Fruit fly (Drosophila melanogaster) whole organism, embryonic: ENCODE measurements around the gene scpr-C.
A peak's percentile ranks its signal among the peaks of the same experiment; 100 is the strongest.

Experiments used
- BtbVII ChIP-seq: fragments of 200-800 bp; sonication (Bioruptor generic); optimal IDR thresholded peaks from 3 replicates; lab custom pipeline; 2017; ENCODE audit warnings: missing biosample characterization, mild to moderate bottlenecking, missing genetic modification characterization
- CG10431 ChIP-seq: fragments of 200-800 bp; sonication (Bioruptor generic); optimal IDR thresholded peaks from 3 replicates; lab custom pipeline; 2018; ENCODE audit warnings: missing biosample characterization, mild to moderate bottlenecking, missing genetic modification characterization
- CG10462 ChIP-seq: fragments of 200-800 bp; sonication (Bioruptor generic); optimal IDR thresholded peaks from 2 replicates; lab custom pipeline; 2016; ENCODE audit warnings: missing biosample characterization, missing genetic modification characterization
- CG11093 ChIP-seq: fragments of 200-800 bp; sonication (Bioruptor generic); IDR thresholded peaks from 3 replicates; pipeline ENCODE4 v1.3.6; 2022; ENCODE audit warnings: missing biosample characterization, missing genetic modification characterization
- CG11247 ChIP-seq: fragments of 200-800 bp; sonication (Bioruptor generic); IDR thresholded peaks from 2 replicates; pipeline ENCODE4 v1.3.6; 2022; ENCODE audit warnings: missing biosample characterization, missing genetic modification characterization
- CG11456 ChIP-seq: fragments of 200-800 bp; sonication (Bioruptor generic); IDR thresholded peaks from 3 replicates; pipeline ENCODE4 v1.3.6; 2022; ENCODE audit warnings: missing biosample characterization, missing genetic modification characterization
- CG12104 ChIP-seq: fragments of 200-800 bp; sonication (Bioruptor generic); optimal IDR thresholded peaks from 3 replicates; lab custom pipeline; 2016; ENCODE audit warnings: missing biosample characterization, missing genetic modification characterization
- CG13296 ChIP-seq: fragments of 200-800 bp; sonication (Bioruptor generic); optimal IDR thresholded peaks from 3 replicates; lab custom pipeline; 2018; ENCODE audit warnings: missing biosample characterization, mild to moderate bottlenecking, missing genetic modification characterization
- CG14860 ChIP-seq: fragments of 200-800 bp; sonication (Bioruptor generic); IDR thresholded peaks from 3 replicates; pipeline ENCODE4 v1.3.6; 2022; ENCODE audit warnings: missing biosample characterization, missing genetic modification characterization; ENCODE audit not compliant: partially characterized antibody
- CG2129 ChIP-seq: fragments of 200-800 bp; sonication (Bioruptor generic); IDR thresholded peaks from 2 replicates; pipeline ENCODE4 v1.3.6; 2022; ENCODE audit warnings: missing biosample characterization, missing genetic modification characterization; ENCODE audit not compliant: partially characterized antibody
- CG30431 ChIP-seq: fragments of 200-800 bp; sonication (Bioruptor generic); optimal IDR thresholded peaks from 2 replicates; lab custom pipeline; 2017; ENCODE audit warnings: missing biosample characterization, missing genetic modification characterization
- CG32767 ChIP-seq: fragments of 200-800 bp; sonication (Bioruptor generic); IDR thresholded peaks from 2 replicates; pipeline ENCODE4 v1.3.6; 2022; ENCODE audit warnings: missing biosample characterization, missing genetic modification characterization
- CG33557 ChIP-seq: fragments of 200-800 bp; sonication (Bioruptor generic); optimal IDR thresholded peaks from 2 replicates; lab custom pipeline; 2019; ENCODE audit warnings: missing biosample characterization, mild to moderate bottlenecking, missing genetic modification characterization, moderate library complexity
- CG3726 ChIP-seq: fragments of 200-800 bp; sonication (Bioruptor generic); IDR thresholded peaks from 3 replicates; pipeline ENCODE4, ENCODE4 v1.3.6; 2022; ENCODE audit warnings: missing biosample characterization, missing genetic modification characterization
- CG3995 ChIP-seq: fragments of 200-800 bp; sonication (Bioruptor generic); optimal IDR thresholded peaks from 3 replicates; lab custom pipeline; 2016; ENCODE audit warnings: missing biosample characterization, missing genetic modification characterization
- CG4360 ChIP-seq: fragments of 200-800 bp; sonication (Bioruptor generic); IDR thresholded peaks from 2 replicates; pipeline ENCODE4 v1.3.6; 2022; ENCODE audit warnings: missing biosample characterization, missing genetic modification characterization
- CG5180 ChIP-seq: fragments of 200-800 bp; sonication (Bioruptor generic); optimal IDR thresholded peaks from 3 replicates; lab custom pipeline; 2017; ENCODE audit warnings: missing biosample characterization, missing genetic modification characterization, mild to moderate bottlenecking, moderate library complexity, missing genetic modification reagents
- CG6254 ChIP-seq: fragments of 200-800 bp; sonication (Bioruptor generic); optimal IDR thresholded peaks from 3 replicates; lab custom pipeline; 2017; ENCODE audit warnings: mild to moderate bottlenecking, missing biosample characterization, missing genetic modification reagents, missing genetic modification characterization
- CG6813 ChIP-seq: fragments of 200-800 bp; sonication (Bioruptor generic); optimal IDR thresholded peaks from 2 replicates; lab custom pipeline; 2017; ENCODE audit warnings: missing biosample characterization, missing genetic modification characterization, mild to moderate bottlenecking, moderate library complexity, missing genetic modification reagents
- CG7987 ChIP-seq: fragments of 200-800 bp; sonication (Bioruptor generic); optimal IDR thresholded peaks from 2 replicates; lab custom pipeline; 2018; ENCODE audit warnings: missing biosample characterization, mild to moderate bottlenecking, missing genetic modification characterization, moderate library complexity
- Camta ChIP-seq: fragments of 200-800 bp; sonication (Bioruptor generic); optimal IDR thresholded peaks from 2 replicates; lab custom pipeline; 2016; ENCODE audit warnings: missing biosample characterization, missing genetic modification characterization
- Doc2 ChIP-seq: fragments of 200-800 bp; sonication (Bioruptor generic); IDR thresholded peaks from 2 replicates; pipeline ENCODE4 v1.3.6; 2022; ENCODE audit warnings: missing biosample characterization, missing genetic modification characterization
- Doc3 ChIP-seq: fragments of 200-800 bp; sonication (Bioruptor generic); IDR thresholded peaks from 3 replicates; pipeline ENCODE4 v1.3.6; 2022; ENCODE audit warnings: missing biosample characterization, missing genetic modification characterization; ENCODE audit not compliant: partially characterized antibody
- Fer1 ChIP-seq: fragments of 200-800 bp; sonication (Bioruptor generic); optimal IDR thresholded peaks from 2 replicates; lab custom pipeline; 2017; ENCODE audit warnings: missing biosample characterization, mild to moderate bottlenecking, missing genetic modification characterization
- GATAe ChIP-seq: fragments of 200-800 bp; sonication (Bioruptor generic); conservative IDR thresholded peaks from 2 replicates; pipeline ENCODE4 v1.3.6; 2022; ENCODE audit warnings: missing biosample characterization, missing genetic modification characterization
- H2.0 ChIP-seq: fragments of 200-800 bp; sonication (Bioruptor generic); IDR thresholded peaks from 2 replicates; pipeline ENCODE4 v1.3.6; 2022; ENCODE audit warnings: missing biosample characterization, missing genetic modification characterization
- HLH54F ChIP-seq: fragments of 200-800 bp; sonication (Bioruptor generic); optimal IDR thresholded peaks from 3 replicates; lab custom pipeline; 2016; ENCODE audit warnings: missing biosample characterization, missing genetic modification characterization
- NC2α ChIP-seq: fragments of 200-800 bp; sonication (Bioruptor generic); optimal IDR thresholded peaks from 2 replicates; lab custom pipeline; 2016; ENCODE audit warnings: missing biosample characterization, missing genetic modification characterization
- Opbp ChIP-seq: fragments of 200-800 bp; sonication (Bioruptor generic); IDR thresholded peaks from 3 replicates; pipeline ENCODE4 v1.3.6; 2022; ENCODE audit warnings: missing biosample characterization, missing genetic modification characterization; ENCODE audit not compliant: partially characterized antibody
- Rx ChIP-seq: fragments of 200-800 bp; sonication (Bioruptor generic); IDR thresholded peaks from 2 replicates; pipeline ENCODE4 v1.3.6; 2022; ENCODE audit warnings: missing biosample characterization, missing genetic modification characterization
- Sox100B ChIP-seq: fragments of 200-800 bp; sonication (Bioruptor generic); optimal IDR thresholded peaks from 3 replicates; lab custom pipeline; 2018; ENCODE audit warnings: missing biosample characterization, mild to moderate bottlenecking, missing genetic modification characterization
- Sry-β ChIP-seq: fragments of 200-800 bp; sonication (Bioruptor generic); optimal IDR thresholded peaks from 2 replicates; lab custom pipeline; 2018; ENCODE audit warnings: missing biosample characterization, mild to moderate bottlenecking, missing genetic modification characterization, moderate library complexity
- TFAM ChIP-seq: fragments of 200-800 bp; sonication (Bioruptor generic); optimal IDR thresholded peaks from 2 replicates; lab custom pipeline; 2017; ENCODE audit warnings: missing biosample characterization, missing genetic modification characterization, inconsistent platforms
- abd-A ChIP-seq: fragments of 200-800 bp; sonication (Bioruptor generic); optimal IDR thresholded peaks from 3 replicates; lab custom pipeline; 2019; ENCODE audit warnings: missing biosample characterization, mild to moderate bottlenecking, missing genetic modification characterization, moderate library complexity
- al ChIP-seq: fragments of 200-800 bp; sonication (Bioruptor generic); IDR thresholded peaks from 2 replicates; pipeline ENCODE4 v1.3.6; 2022; ENCODE audit warnings: missing biosample characterization, missing genetic modification characterization
- az2 ChIP-seq: fragments of 200-800 bp; sonication (Bioruptor generic); optimal IDR thresholded peaks from 3 replicates; lab custom pipeline; 2016; ENCODE audit warnings: missing biosample characterization, missing genetic modification characterization
- br ChIP-seq: fragments of >200 bp; optimal IDR thresholded peaks from 2 replicates; lab custom pipeline; 2017
- caup ChIP-seq: fragments of 200-800 bp; sonication (Bioruptor generic); optimal IDR thresholded peaks from 3 replicates; lab custom pipeline; 2017; ENCODE audit warnings: missing biosample characterization, mild to moderate bottlenecking, missing genetic modification characterization, moderate library complexity; ENCODE audit not compliant: severe bottlenecking
- chn ChIP-seq: fragments of 200-800 bp; sonication (Bioruptor generic); optimal IDR thresholded peaks from 2 replicates; lab custom pipeline; 2016; ENCODE audit warnings: missing biosample characterization, missing genetic modification characterization
- danr ChIP-seq: fragments of 200-800 bp; sonication (Bioruptor generic); IDR thresholded peaks from 2 replicates; pipeline ENCODE4 v1.3.6; 2022; ENCODE audit warnings: missing biosample characterization, missing genetic modification characterization
- emc ChIP-seq: fragments of 200-800 bp; sonication (Bioruptor generic); optimal IDR thresholded peaks from 2 replicates; lab custom pipeline; 2016; ENCODE audit warnings: missing biosample characterization, missing genetic modification characterization
- en ChIP-seq: fragments of 200-800 bp; sonication (Bioruptor generic); optimal IDR thresholded peaks from 2 replicates; lab custom pipeline; 2016; ENCODE audit warnings: missing biosample characterization, missing genetic modification characterization
- fd96Cb ChIP-seq: fragments of 200-800 bp; sonication (Bioruptor generic); optimal IDR thresholded peaks from 2 replicates; lab custom pipeline; 2018; ENCODE audit warnings: missing biosample characterization, mild to moderate bottlenecking, missing genetic modification characterization, moderate library complexity
- her ChIP-seq: fragments of 200-800 bp; sonication (Bioruptor generic); optimal IDR thresholded peaks from 2 replicates; lab custom pipeline; 2016; ENCODE audit warnings: missing biosample characterization, missing genetic modification characterization
- nau ChIP-seq: fragments of 200-800 bp; sonication (Bioruptor generic); optimal IDR thresholded peaks from 3 replicates; lab custom pipeline; 2017; ENCODE audit warnings: missing biosample characterization, mild to moderate bottlenecking, missing genetic modification characterization, missing genetic modification reagents
- peb ChIP-seq: fragments of 200-800 bp; sonication (Bioruptor generic); IDR thresholded peaks from 2 replicates; pipeline ENCODE4 v1.3.6; 2022; ENCODE audit warnings: missing biosample characterization, missing genetic modification characterization
- sd ChIP-seq: fragments of 200-800 bp; sonication (Bioruptor generic); optimal IDR thresholded peaks from 3 replicates; lab custom pipeline; 2018; ENCODE audit warnings: missing biosample characterization, mild to moderate bottlenecking, missing genetic modification characterization, moderate library complexity
- sens-2 ChIP-seq: fragments of 200-800 bp; sonication (Bioruptor generic); IDR thresholded peaks from 2 replicates; pipeline ENCODE4 v1.3.6; 2022; ENCODE audit warnings: missing biosample characterization, missing genetic modification characterization
- sim ChIP-seq: fragments of 200-800 bp; sonication (Bioruptor generic); IDR thresholded peaks from 2 replicates; pipeline ENCODE4 v1.3.6; 2022; ENCODE audit warnings: missing biosample characterization, missing genetic modification characterization
- slbo ChIP-seq: fragments of 200-800 bp; sonication (Bioruptor generic); IDR thresholded peaks from 2 replicates; pipeline ENCODE4 v1.3.6; 2022; ENCODE audit warnings: missing biosample characterization, missing genetic modification characterization
- so ChIP-seq: fragments of 200-800 bp; sonication (Bioruptor generic); IDR thresholded peaks from 3 replicates; pipeline ENCODE4 v1.3.6; 2022; ENCODE audit warnings: missing biosample characterization, missing genetic modification characterization
- zen ChIP-seq: fragments of 200-800 bp; sonication (Bioruptor generic); optimal IDR thresholded peaks from 3 replicates; lab custom pipeline; 2018; ENCODE audit warnings: missing biosample characterization, mild to moderate bottlenecking, missing genetic modification characterization, moderate library complexity
- zfh2 ChIP-seq: fragments of 200-800 bp; sonication (Bioruptor generic); optimal IDR thresholded peaks from 2 replicates; lab custom pipeline; 2016; ENCODE audit warnings: missing biosample characterization, missing genetic modification characterization

The scpr-C gene

dm6 chr3R:11219883-11220282, 5.4 kb upstream of the scpr-C start, which contains the start of gene CG6689 (continued):
- no peak for TF ChIP-seq abd-A
- peak; percentile 68 for TF ChIP-seq sd
- no peak for TF ChIP-seq CG4360 (GFP tag; lab: Robert Waterston, UW)
- TF ChIP-seq zen (tag; lab: Kevin White, UChicago): no peak
- TF ChIP-seq Sox100B: no peak
- no peak for TF ChIP-seq CG14860
- no peak for TF ChIP-seq NC2α (GFP tag; lab: Kevin White, UChicago)
- TF ChIP-seq CG10431 (GFP tag; lab: Kevin White, UChicago): no peak
- no peak for TF ChIP-seq emc (GFP tag; lab: Kevin White, UChicago)
- no peak for TF ChIP-seq so
- TF ChIP-seq br (lab: Kevin White, UChicago): no peak
- no peak for TF ChIP-seq CG30431 (GFP tag; lab: Kevin White, UChicago)
- no peak for TF ChIP-seq sens-2 (GFP tag; lab: Robert Waterston, UW)
- TF ChIP-seq slbo (GFP tag; lab: Robert Waterston, UW): no peak; the same call in 1 of the 2 replicates
- TF ChIP-seq chn (GFP tag; lab: Kevin White, UChicago): no peak
- TF ChIP-seq CG10462 (GFP tag; lab: Kevin White, UChicago): no peak
- no peak for TF ChIP-seq sim (GFP tag; lab: Robert Waterston, UW)
- no peak for TF ChIP-seq Opbp (GFP tag; lab: Robert Waterston, UW)
- no peak for TF ChIP-seq al (GFP tag; lab: Robert Waterston, UW)
- no peak for TF ChIP-seq en (GFP tag; lab: Kevin White, UChicago)
- no peak for TF ChIP-seq CG5180
- no peak for TF ChIP-seq CG6813 (GFP tag; lab: Kevin White, UChicago)
- TF ChIP-seq Sry-β (GFP tag; lab: Kevin White, UChicago): no peak
- no peak for TF ChIP-seq HLH54F (GFP tag; lab: Kevin White, UChicago)
- TF ChIP-seq TFAM (GFP tag; lab: Kevin White, UChicago): no peak
- TF ChIP-seq zfh2: peak; percentile 10
- peak; percentile 31 for TF ChIP-seq CG7987
- peak; percentile 15 for TF ChIP-seq CG13296 (GFP tag; lab: Kevin White, UChicago)
- no peak for TF ChIP-seq peb (GFP tag; lab: Robert Waterston, UW)
- TF ChIP-seq Camta (GFP tag; lab: Kevin White, UChicago): no peak
- no peak for TF ChIP-seq CG11456 (GFP tag; lab: Robert Waterston, UW)
- no peak for TF ChIP-seq caup (GFP tag; lab: Kevin White, UChicago)
- no peak for TF ChIP-seq CG32767 (GFP tag; lab: Robert Waterston, UW)
- TF ChIP-seq CG6254 (GFP tag; lab: Kevin White, UChicago): no peak
- TF ChIP-seq az2 (GFP tag; lab: Kevin White, UChicago): no peak
- TF ChIP-seq CG11093 (GFP tag; lab: Robert Waterston, UW): no peak
- no peak for TF ChIP-seq nau
- TF ChIP-seq GATAe (GFP tag; lab: Robert Waterston, UW): no peak
- TF ChIP-seq H2.0: no peak
- no peak for TF ChIP-seq Fer1 (GFP tag; lab: Kevin White, UChicago)
- TF ChIP-seq CG33557 (GFP tag; lab: Kevin White, UChicago): no peak
- TF ChIP-seq Doc2 (GFP tag; lab: Robert Waterston, UW): no peak
- TF ChIP-seq danr: no peak
- TF ChIP-seq CG3726 (GFP tag; lab: Robert Waterston, UW): no peak
- TF ChIP-seq CG11247 (GFP tag; lab: Robert Waterston, UW): no peak
- TF ChIP-seq her (GFP tag; lab: Kevin White, UChicago): no peak
- peak; percentile 58 for TF ChIP-seq BtbVII (GFP tag; lab: Kevin White, UChicago)
- no peak for TF ChIP-seq Doc3
- no peak for TF ChIP-seq CG3995
- TF ChIP-seq fd96Cb (tag; lab: Kevin White, UChicago): no peak
- no peak for TF ChIP-seq CG2129 (GFP tag; lab: Robert Waterston, UW)
- no peak for TF ChIP-seq CG12104 (GFP tag; lab: Kevin White, UChicago)
- no peak for TF ChIP-seq Rx (GFP tag; lab: Robert Waterston, UW)
